Fruit fly (Drosophila melanogaster) whole organism, embryonic: ENCODE results near the gene CAH1.

Experiments
- Atf-2 ChIP-seq: fragments of 200-800 bp; sonication (Bioruptor generic); optimal IDR thresholded peaks from 2 replicates; lab custom pipeline; 2016; ENCODE audit warnings: missing biosample characterization, missing genetic modification characterization
- CG13624 ChIP-seq: fragments of 200-800 bp; sonication (Bioruptor generic); optimal IDR thresholded peaks from 2 replicates; lab custom pipeline; 2016; ENCODE audit warnings: missing biosample characterization, missing genetic modification characterization
- CG14441 ChIP-seq: fragments of 200-800 bp; sonication (Bioruptor generic); IDR thresholded peaks from 2 replicates; pipeline ENCODE4 v1.3.6; 2022; ENCODE audit warnings: missing biosample characterization, missing genetic modification characterization
- CG1602 ChIP-seq: fragments of 200-800 bp; sonication (Bioruptor generic); optimal IDR thresholded peaks from 3 replicates; lab custom pipeline; 2016; ENCODE audit warnings: missing biosample characterization, missing genetic modification characterization
- CG17385 ChIP-seq: fragments of 200-800 bp; sonication (Bioruptor generic); optimal IDR thresholded peaks from 3 replicates; lab custom pipeline; 2018; ENCODE audit warnings: missing biosample characterization, mild to moderate bottlenecking, missing genetic modification characterization
- CG17912 ChIP-seq: fragments of 200-800 bp; sonication (Bioruptor generic); optimal IDR thresholded peaks from 2 replicates; lab custom pipeline; 2018; ENCODE audit warnings: missing biosample characterization, mild to moderate bottlenecking, missing genetic modification characterization
- CG18262 ChIP-seq: fragments of 200-800 bp; optimal IDR thresholded peaks from 3 replicates; lab custom pipeline; 2019; ENCODE audit warnings: missing biosample characterization, mild to moderate bottlenecking, missing genetic modification characterization, moderate library complexity
- CG33213 ChIP-seq: fragments of 200-800 bp; sonication (Bioruptor generic); optimal IDR thresholded peaks from 3 replicates; lab custom pipeline; 2016; ENCODE audit warnings: missing biosample characterization, missing genetic modification characterization
- CG3407 ChIP-seq: fragments of 200-800 bp; sonication (Bioruptor generic); optimal IDR thresholded peaks from 2 replicates; lab custom pipeline; 2018; ENCODE audit warnings: missing biosample characterization, mild to moderate bottlenecking, missing genetic modification characterization
- CG3726 ChIP-seq: fragments of 200-800 bp; sonication (Bioruptor generic); IDR thresholded peaks from 3 replicates; pipeline ENCODE4, ENCODE4 v1.3.6; 2022; ENCODE audit warnings: missing biosample characterization, missing genetic modification characterization
- CG3838 ChIP-seq: fragments of 200-800 bp; sonication (Bioruptor generic); optimal IDR thresholded peaks from 3 replicates; lab custom pipeline; 2016; ENCODE audit warnings: missing biosample characterization, missing genetic modification characterization
- CG3995 ChIP-seq: fragments of 200-800 bp; sonication (Bioruptor generic); optimal IDR thresholded peaks from 3 replicates; lab custom pipeline; 2016; ENCODE audit warnings: missing biosample characterization, missing genetic modification characterization
- CG6813 ChIP-seq: fragments of 200-800 bp; sonication (Bioruptor generic); optimal IDR thresholded peaks from 2 replicates; lab custom pipeline; 2017; ENCODE audit warnings: missing biosample characterization, missing genetic modification characterization, mild to moderate bottlenecking, moderate library complexity, missing genetic modification reagents
- CG7372 ChIP-seq: fragments of 200-800 bp; sonication (Bioruptor generic); IDR thresholded peaks from 2 replicates; pipeline ENCODE4 v1.3.6; 2022; ENCODE audit warnings: missing biosample characterization, missing genetic modification characterization
- CG8290 ChIP-seq, 3 experiments: fragments of 200-800 bp; sonication (Bioruptor generic); optimal IDR thresholded peaks; 2 replicates each; lab custom pipeline; 2016 to 2019; ENCODE audit warnings: missing biosample characterization in 3 of 3, missing genetic modification characterization in 3 of 3, mild to moderate bottlenecking in 2 of 3, moderate library complexity in 1 of 3
- CG9817 ChIP-seq: fragments of 200-800 bp; sonication (Bioruptor generic); optimal IDR thresholded peaks from 2 replicates; lab custom pipeline; 2018; ENCODE audit warnings: missing biosample characterization, mild to moderate bottlenecking, missing genetic modification characterization, moderate library complexity
- D19B ChIP-seq: fragments of 200-800 bp; sonication (Bioruptor generic); optimal IDR thresholded peaks from 2 replicates; lab custom pipeline; 2017; ENCODE audit warnings: missing biosample characterization, mild to moderate bottlenecking, missing genetic modification characterization
- Dbx ChIP-seq: fragments of 200-800 bp; sonication (Bioruptor generic); IDR thresholded peaks from 3 replicates; pipeline ENCODE4 v1.3.6; 2022; ENCODE audit warnings: missing biosample characterization, missing genetic modification characterization
- Drgx ChIP-seq: fragments of 200-800 bp; sonication (Bioruptor generic); IDR thresholded peaks from 2 replicates; pipeline ENCODE4 v1.3.6; 2022; ENCODE audit warnings: missing biosample characterization, missing genetic modification characterization
- Fer2 ChIP-seq: fragments of 200-800 bp; sonication (Bioruptor generic); optimal IDR thresholded peaks from 2 replicates; lab custom pipeline; 2018; ENCODE audit warnings: missing biosample characterization, mild to moderate bottlenecking, missing genetic modification characterization, moderate library complexity
- HLH54F ChIP-seq: fragments of 200-800 bp; sonication (Bioruptor generic); optimal IDR thresholded peaks from 3 replicates; lab custom pipeline; 2016; ENCODE audit warnings: missing biosample characterization, missing genetic modification characterization
- HLHmδ ChIP-seq: fragments of 200-800 bp; sonication (Bioruptor generic); optimal IDR thresholded peaks from 2 replicates; lab custom pipeline; 2018; ENCODE audit warnings: missing biosample characterization, mild to moderate bottlenecking, missing genetic modification characterization, moderate library complexity
- Hey ChIP-seq: fragments of 200-800 bp; sonication (Bioruptor generic); optimal IDR thresholded peaks from 3 replicates; lab custom pipeline; 2018; ENCODE audit warnings: missing biosample characterization, mild to moderate bottlenecking, missing genetic modification characterization
- Hr51 ChIP-seq, 2 experiments: fragments of 200-800 bp; sonication (Bioruptor generic); optimal IDR thresholded peaks; 2 replicates in 1 of 2; 3 replicates in 1 of 2; lab custom pipeline; 2016 to 2018; ENCODE audit warnings: missing biosample characterization in 2 of 2, missing genetic modification characterization in 2 of 2, mild to moderate bottlenecking in 1 of 2, moderate library complexity in 1 of 2
- Jarid2 ChIP-seq: fragments of 200-800 bp; sonication (Bioruptor generic); optimal IDR thresholded peaks from 3 replicates; lab custom pipeline; 2017; ENCODE audit warnings: mild to moderate bottlenecking, missing biosample characterization, missing genetic modification reagents, missing genetic modification characterization
- MBD-R2 ChIP-seq: fragments of 200-800 bp; sonication (Bioruptor generic); IDR thresholded peaks from 2 replicates; pipeline ENCODE4 v1.3.6; 2022; ENCODE audit warnings: missing biosample characterization, missing genetic modification characterization
- Med ChIP-seq: fragments of 200-800 bp; sonication (Bioruptor generic); peaks from one replicate; lab custom pipeline; 2016; ENCODE audit warnings: missing biosample characterization, missing genetic modification characterization, mild to moderate bottlenecking, inconsistent platforms, moderate library complexity
- Usf ChIP-seq: fragments of 200-800 bp; sonication (Bioruptor generic); optimal IDR thresholded peaks from 2 replicates; lab custom pipeline; 2017; ENCODE audit warnings: missing genotype, missing biosample characterization, missing genetic modification characterization
- chm ChIP-seq: fragments of 200-800 bp; sonication (Bioruptor generic); IDR thresholded peaks from 2 replicates; pipeline ENCODE4 v1.3.6; 2022; ENCODE audit warnings: missing biosample characterization, missing genetic modification characterization
- crc ChIP-seq: fragments of 200-800 bp; sonication (Bioruptor generic); optimal IDR thresholded peaks from 2 replicates; lab custom pipeline; 2016; ENCODE audit warnings: missing biosample characterization, missing genetic modification characterization
- crp ChIP-seq, 2 experiments: fragments of 200-800 bp; sonication (Bioruptor generic); optimal IDR thresholded peaks; 2 replicates in 1 of 2; 3 replicates in 1 of 2; lab custom pipeline; 2017; ENCODE audit warnings: missing biosample characterization in 2 of 2, missing genetic modification characterization in 2 of 2, mild to moderate bottlenecking in 1 of 2, moderate library complexity in 1 of 2
- dysf ChIP-seq: fragments of 200-800 bp; sonication (Bioruptor generic); IDR thresholded peaks from 3 replicates; pipeline ENCODE4 v1.3.6; 2022; ENCODE audit warnings: missing biosample characterization, missing genetic modification characterization
- en ChIP-seq: fragments of 200-800 bp; sonication (Bioruptor generic); optimal IDR thresholded peaks from 2 replicates; lab custom pipeline; 2016; ENCODE audit warnings: missing biosample characterization, missing genetic modification characterization
- gfzf ChIP-seq: fragments of 200-800 bp; sonication (Bioruptor generic); optimal IDR thresholded peaks from 2 replicates; lab custom pipeline; 2016; ENCODE audit warnings: missing biosample characterization, mild to moderate bottlenecking, missing genetic modification characterization, moderate library complexity
- hbn ChIP-seq: fragments of 200-800 bp; sonication (Bioruptor generic); IDR thresholded peaks from 2 replicates; pipeline ENCODE4 v1.3.6; 2022; ENCODE audit warnings: missing biosample characterization, missing genetic modification characterization; ENCODE audit not compliant: partially characterized antibody
- ken ChIP-seq: fragments of 200-800 bp; sonication (Bioruptor generic); IDR thresholded peaks from 3 replicates; pipeline ENCODE4 v1.3.6; 2022; ENCODE audit warnings: missing biosample characterization, missing genetic modification characterization
- knrl ChIP-seq: fragments of 200-800 bp; sonication (Bioruptor generic); IDR thresholded peaks from 3 replicates; pipeline ENCODE4 v1.3.6; 2022; ENCODE audit warnings: missing biosample characterization, missing genetic modification characterization; ENCODE audit not compliant: partially characterized antibody
- nerfin-1 ChIP-seq: fragments of 200-800 bp; sonication (Bioruptor generic); optimal IDR thresholded peaks from 3 replicates; lab custom pipeline; 2019; ENCODE audit warnings: missing biosample characterization, mild to moderate bottlenecking, missing genetic modification characterization, moderate library complexity
- org-1 ChIP-seq: fragments of 200-800 bp; sonication (Bioruptor generic); optimal IDR thresholded peaks from 2 replicates; lab custom pipeline; 2017; ENCODE audit warnings: missing biosample characterization, missing genetic modification characterization
- pb ChIP-seq: fragments of 200-800 bp; sonication (Bioruptor generic); optimal IDR thresholded peaks from 3 replicates; lab custom pipeline; 2016; ENCODE audit warnings: missing biosample characterization, missing genetic modification characterization
- ro ChIP-seq: fragments of 200-800 bp; sonication (Bioruptor generic); IDR thresholded peaks from 2 replicates; pipeline ENCODE4 v1.3.6; 2022; ENCODE audit warnings: missing biosample characterization, missing genetic modification characterization
- salm ChIP-seq: fragments of 200-800 bp; sonication (Bioruptor generic); optimal IDR thresholded peaks from 2 replicates; lab custom pipeline; 2018; ENCODE audit warnings: missing biosample characterization, mild to moderate bottlenecking, missing genetic modification characterization
- sc ChIP-seq, 3 experiments: fragments of >200 bp in 2 of 3; fragments of 200-800 bp in 1 of 3; sonication (Bioruptor generic) in 1 of 3; optimal IDR thresholded peaks; 2 replicates in 2 of 3; 3 replicates in 1 of 3; lab custom pipeline; 2017; ENCODE audit warnings: mild to moderate bottlenecking in 1 of 3, missing biosample characterization in 1 of 3, missing genetic modification characterization in 1 of 3, missing genetic modification reagents in 1 of 3
- seq ChIP-seq: fragments of 200-800 bp; sonication (Bioruptor generic); IDR thresholded peaks from 2 replicates; pipeline ENCODE4 v1.3.6; 2022; ENCODE audit warnings: missing biosample characterization, missing genetic modification characterization
- stwl ChIP-seq: fragments of 200-800 bp; sonication (Bioruptor generic); optimal IDR thresholded peaks from 3 replicates; lab custom pipeline; 2018; ENCODE audit warnings: missing biosample characterization, mild to moderate bottlenecking, missing genetic modification characterization, moderate library complexity
- sug ChIP-seq: fragments of 200-800 bp; optimal IDR thresholded peaks from 2 replicates; lab custom pipeline; 2019; ENCODE audit warnings: missing biosample characterization, mild to moderate bottlenecking, missing genetic modification characterization, moderate library complexity
- tgo ChIP-seq: fragments of 200-800 bp; sonication (Bioruptor generic); IDR thresholded peaks from 3 replicates; pipeline ENCODE4 v1.3.6; 2022; ENCODE audit warnings: missing biosample characterization, missing genetic modification characterization
- vfl ChIP-seq: fragments of 200-800 bp; sonication (Bioruptor generic); optimal IDR thresholded peaks from 2 replicates; lab custom pipeline; 2016; ENCODE audit warnings: missing biosample characterization, missing genetic modification characterization
- zfh1 ChIP-seq: fragments of 200-800 bp; sonication (Bioruptor generic); IDR thresholded peaks from 3 replicates; pipeline ENCODE4 v1.3.6; 2022; ENCODE audit warnings: missing biosample characterization, missing genetic modification characterization

Gene CAH1

DNA sequence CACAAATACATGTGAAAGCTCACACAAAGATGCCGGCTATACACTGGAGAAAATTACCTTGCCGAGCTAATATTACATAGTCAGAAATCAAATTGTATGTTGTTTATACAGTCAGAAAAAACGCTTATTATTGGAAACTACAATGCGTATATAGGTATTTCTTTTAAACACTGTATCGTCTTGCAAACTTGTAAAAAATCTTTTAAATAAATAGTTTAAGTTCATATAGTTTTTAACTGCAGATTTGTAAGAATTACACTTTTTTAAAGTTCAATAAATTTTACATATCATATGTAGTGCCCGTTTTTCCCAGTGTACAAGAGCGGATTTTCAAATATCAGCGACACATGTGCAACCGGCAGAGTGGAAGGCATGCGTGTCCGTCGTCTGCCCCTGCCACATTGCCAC, 36.3 kb downstream of the CAH1 start (continued):
- TF ChIP-seq D19B (GFP tag; lab: Kevin White, UChicago), result peak; percentile 39
- TF ChIP-seq Hr51 (GFP tag; optimal IDR thresholded peaks at IDR 0.05; lab: Kevin White, UChicago), result peak; percentile 23 to 88
- TF ChIP-seq nerfin-1 (tag; lab: Kevin White, UChicago), result peak; percentile 66
- peak; percentile 69 for TF ChIP-seq CG9817 (tag; lab: Kevin White, UChicago)
- TF ChIP-seq CG18262 (tag; lab: Kevin White, UChicago), result peak; percentile 86
- TF ChIP-seq hbn, result no peak
- peak; percentile 72 for TF ChIP-seq CG14441
- TF ChIP-seq CG13624 (GFP tag; lab: Kevin White, UChicago), result peak; percentile 75
- peak; percentile 55; the same call in 1 of the 2 replicates for TF ChIP-seq chm (GFP tag; lab: Robert Waterston, UW)
- TF ChIP-seq Hey (tag; lab: Kevin White, UChicago), result no peak
- TF ChIP-seq seq (GFP tag; lab: Robert Waterston, UW), result peak; percentile 57
- TF ChIP-seq Usf (GFP tag; lab: Kevin White, UChicago), result peak; percentile 55
- peak; percentile 70 for TF ChIP-seq CG3838 (GFP tag; lab: Kevin White, UChicago)
- TF ChIP-seq pb (GFP tag; lab: Kevin White, UChicago), result peak; percentile 18
- TF ChIP-seq Drgx (GFP tag; lab: Robert Waterston, UW), result peak; percentile 85; the same call in 1 of the 2 replicates
- TF ChIP-seq CG8290 (GFP tag; optimal IDR thresholded peaks at IDR 0.05; lab: Kevin White, UChicago), result peak; percentile 81
- peak in 1 of 2 experiments; percentile 1 for TF ChIP-seq CG8290 (tag; optimal IDR thresholded peaks at IDR 0.05; lab: Kevin White, UChicago)
- peak; percentile 37 for TF ChIP-seq CG6813 (GFP tag; lab: Kevin White, UChicago)
- TF ChIP-seq crp (GFP tag; optimal IDR thresholded peaks at IDR 0.05; lab: Kevin White, UChicago), result peak in 1 of 2 experiments; percentile 17
- TF ChIP-seq MBD-R2 (GFP tag; lab: Robert Waterston, UW), result 0 out of 2 replicates have a peak, but pooled peaks have one; percentile 41
- TF ChIP-seq Fer2 (tag; lab: Kevin White, UChicago), result peak; percentile 15
- TF ChIP-seq CG3726 (GFP tag; lab: Robert Waterston, UW), result 0 out of 3 replicates have a peak, but pooled peaks have one; percentile 71
- 0 out of 3 replicates have a peak, but pooled peaks have one; percentile 37 for TF ChIP-seq zfh1 (GFP tag; lab: Robert Waterston, UW)
- TF ChIP-seq Med (GFP tag; lab: Kevin White, UChicago), result peak; percentile 95
- no peak for TF ChIP-seq HLHmδ (GFP tag; lab: Kevin White, UChicago)
- TF ChIP-seq Jarid2 (GFP tag; lab: Kevin White, UChicago), result peak; percentile 1
- peak; percentile 73 for TF ChIP-seq Dbx (GFP tag; lab: Robert Waterston, UW)
- TF ChIP-seq ro (GFP tag; lab: Robert Waterston, UW), result 0 out of 2 replicates have a peak, but pooled peaks have one; percentile 24
- TF ChIP-seq stwl, result no peak
- TF ChIP-seq sc (optimal IDR thresholded peaks at IDR 0.05; lab: Kevin White, UChicago), result no peak
- TF ChIP-seq sc (GFP tag; optimal IDR thresholded peaks at IDR 0.05; lab: Kevin White, UChicago), result peak; percentile 62
- 0 out of 2 replicates have a peak, but pooled peaks have one; percentile 22 for TF ChIP-seq CG7372 (GFP tag; lab: Robert Waterston, UW)
- TF ChIP-seq vfl (GFP tag; lab: Kevin White, UChicago), result peak; percentile 13
- TF ChIP-seq CG17385 (GFP tag; lab: Kevin White, UChicago), result peak; percentile 76
- peak; percentile 84 for TF ChIP-seq dysf (GFP tag; lab: Robert Waterston, UW)
- peak; percentile 68 for TF ChIP-seq crc (GFP tag; lab: Kevin White, UChicago)
- peak; percentile 83 for TF ChIP-seq en (GFP tag; lab: Kevin White, UChicago)
- peak; percentile 66 for TF ChIP-seq CG3407 (GFP tag; lab: Kevin White, UChicago)
- TF ChIP-seq tgo (GFP tag; lab: Robert Waterston, UW), result peak; percentile 80
- peak; percentile 86 for TF ChIP-seq org-1 (GFP tag; lab: Kevin White, UChicago)
- peak; percentile 17 for TF ChIP-seq CG3995
- TF ChIP-seq ken (GFP tag; lab: Robert Waterston, UW), result no peak
- peak; percentile 82 for TF ChIP-seq CG1602 (GFP tag; lab: Kevin White, UChicago)
- peak; percentile 86 for TF ChIP-seq Atf-2 (GFP tag; lab: Kevin White, UChicago)
- no peak for TF ChIP-seq CG17912
- TF ChIP-seq CG33213, result peak; percentile 67
- peak; percentile 40 for TF ChIP-seq sug (tag; lab: Kevin White, UChicago)
- TF ChIP-seq HLH54F (GFP tag; lab: Kevin White, UChicago), result peak; percentile 58
- no peak for TF ChIP-seq gfzf
- no peak for TF ChIP-seq knrl (GFP tag; lab: Robert Waterston, UW)
- TF ChIP-seq salm (tag; lab: Kevin White, UChicago), result peak; percentile 67
